Worm (Caenorhabditis elegans): ENCODE results near the gene C08E8.9.
A peak's percentile ranks its signal among the peaks of the same experiment; 100 is the strongest.

Gene C08E8.9

DNA sequence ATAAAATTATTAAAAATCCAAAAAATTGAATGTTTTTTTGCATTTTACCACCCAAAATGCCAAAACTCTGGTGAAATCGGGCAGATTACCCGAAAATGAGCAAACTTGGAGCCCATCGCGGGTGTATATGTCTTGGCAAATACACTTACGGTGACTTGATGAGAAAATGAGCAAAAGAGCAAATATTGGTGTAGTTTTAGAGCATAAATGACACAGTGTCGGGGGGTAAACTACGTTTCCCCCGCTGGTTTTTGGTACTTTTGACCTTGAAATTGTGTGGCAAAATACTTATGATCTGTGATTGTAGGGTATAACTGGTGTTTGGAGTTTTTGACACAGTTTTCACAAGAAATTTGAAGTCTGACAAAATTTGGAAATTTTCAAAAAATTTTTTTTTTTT, 48.2 kb downstream of the C08E8.9 start, which contains the start of gene ZK262.2:
ZK262.2 (minus strand) TSS at position 101 of the 400 bp plus-strand sequence.
- TF ChIP-seq sea-2 (GFP tag; optimal IDR thresholded peaks at IDR 0.05) (no peak), pha-4 (tag; optimal IDR thresholded peaks at IDR 0.05) (peak; percentile 9), daf-12 (tag; optimal IDR thresholded peaks at IDR 0.05) (no peak), nhr-77 (tag; optimal IDR thresholded peaks at IDR 0.05) (no peak), fkh-10 (GFP tag; optimal IDR thresholded peaks at IDR 0.05) (no peak)

DNA sequence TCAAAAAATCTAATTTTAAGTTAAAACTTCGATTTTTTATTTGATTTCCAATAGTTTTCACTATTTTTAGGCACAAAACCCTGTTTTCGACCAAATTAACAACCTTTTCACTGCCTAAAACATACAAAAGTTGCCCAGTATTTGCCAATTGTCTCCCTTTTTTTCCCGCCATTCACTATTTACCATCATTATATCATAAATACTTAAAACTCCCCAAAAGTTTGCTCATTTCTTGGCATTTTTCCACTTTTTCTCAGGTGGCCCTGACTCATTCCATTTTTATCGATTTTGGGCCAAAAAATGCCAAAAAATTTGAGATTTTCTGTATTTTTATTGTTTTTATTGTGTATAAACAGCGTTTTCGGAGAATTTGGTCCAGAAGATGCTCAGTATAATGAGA, 49.4 kb downstream of the C08E8.9 start, which contains the start of gene txt-8:
txt-8 (plus strand) TSS at position 301 of the 400 bp plus-strand sequence.
- TF ChIP-seq nhr-28 (tag; optimal IDR thresholded peaks at IDR 0.05) (no peak), pha-4 (tag; optimal IDR thresholded peaks at IDR 0.05) (peak; percentile 1)

Measured in whole organism, L3 larva.